Worm (Caenorhabditis elegans) whole organism, young adult: ENCODE results near the gene T04A6.3.

ENCODE experiments used
- B0035.1 ChIP-seq: sonication (generic microtip); optimal IDR thresholded peaks from 2 replicates; lab custom pipeline; 2016; ENCODE audit warnings: missing genetic modification characterization, mild to moderate bottlenecking, missing compliant biosample characterization, missing genotype, missing genetic modification reagents
- F22D6.2 ChIP-seq: sonication (generic microtip); optimal IDR thresholded peaks from 2 replicates; lab custom pipeline; 2016; ENCODE audit warnings: mild to moderate bottlenecking, missing genetic modification characterization, missing compliant biosample characterization
- F39B2.1 ChIP-seq: fragments of 200-800 bp; sonication (Bioruptor generic); IDR thresholded peaks from 2 replicates; pipeline ENCODE4 v1.3.6; 2022; ENCODE audit warnings: missing genetic modification reagents, missing genetic modification characterization, missing compliant biosample characterization
- F49E8.2 ChIP-seq: sonication (generic microtip); optimal IDR thresholded peaks from 3 replicates; lab custom pipeline; 2017; ENCODE audit warnings: missing genetic modification characterization, mild to moderate bottlenecking, missing compliant biosample characterization, antibody characterized with exemption, moderate library complexity; ENCODE audit not compliant: insufficient read depth
- F57A8.1 ChIP-seq: fragments of 200-800 bp; sonication (Bioruptor generic); optimal IDR thresholded peaks from 2 replicates; lab custom pipeline; 2018; ENCODE audit warnings: mild to moderate bottlenecking, missing genetic modification characterization, moderate library complexity, missing compliant biosample characterization
- K11D2.4 ChIP-seq: fragments of 200-800 bp; sonication (Bioruptor generic); IDR thresholded peaks from 2 replicates; pipeline ENCODE4 v1.3.6; 2022; ENCODE audit warnings: missing genetic modification reagents, missing genetic modification characterization, missing compliant biosample characterization
- T07F8.4 ChIP-seq: sonication (generic microtip); optimal IDR thresholded peaks from 2 replicates; lab custom pipeline; 2016; ENCODE audit warnings: mild to moderate bottlenecking, missing genetic modification characterization, moderate library complexity, missing compliant biosample characterization
- T26A5.8 ChIP-seq: sonication (generic microtip); optimal IDR thresholded peaks from 2 replicates; lab custom pipeline; 2016; ENCODE audit warnings: missing genetic modification characterization, missing compliant biosample characterization
- Y56A3A.18 ChIP-seq: fragments of 200-800 bp; sonication (Bioruptor generic); IDR thresholded peaks from 2 replicates; pipeline ENCODE4 v1.3.6; 2022; ENCODE audit warnings: missing genetic modification reagents, missing genetic modification characterization, missing compliant biosample characterization
- Y67H2A.10 ChIP-seq: fragments of 200-800 bp; sonication (Bioruptor generic); conservative IDR thresholded peaks from 2 replicates; pipeline ENCODE4 v1.3.6; 2022; ENCODE audit warnings: missing genetic modification reagents, missing genetic modification characterization, missing compliant biosample characterization
- Y79H2A.3 ChIP-seq: fragments of 200-800 bp; sonication (Bioruptor generic); conservative IDR thresholded peaks from 2 replicates; pipeline ENCODE4 v1.3.6; 2022; ENCODE audit warnings: missing genetic modification reagents, missing genetic modification characterization, missing compliant biosample characterization
- Y95B8A.8 ChIP-seq: fragments of 200-800 bp; sonication (Bioruptor generic); IDR thresholded peaks from 2 replicates; pipeline ENCODE4 v1.3.6; 2022; ENCODE audit warnings: missing genetic modification reagents, missing genetic modification characterization, missing compliant biosample characterization
- ZK185.1 ChIP-seq: sonication (generic microtip); optimal IDR thresholded peaks from 2 replicates; lab custom pipeline; 2016; ENCODE audit warnings: mild to moderate bottlenecking, missing genetic modification characterization, missing compliant biosample characterization; ENCODE audit not compliant: poor library complexity, severe bottlenecking
- ama-1 ChIP-seq, 3 experiments: fragments of 150-350 bp in 1 of 3; sonication (generic microtip) in 2 of 3; optimal IDR thresholded peaks; 2 replicates each; lab custom pipeline; 2014 to 2018; ENCODE audit warnings: missing biosample characterization in 2 of 3, missing genetic modification characterization in 2 of 3, missing genetic modification reagents in 2 of 3
- bed-2 ChIP-seq: fragments of 200-800 bp; sonication (Bioruptor generic); IDR thresholded peaks from 2 replicates; pipeline ENCODE4 v1.3.6; 2022; ENCODE audit warnings: missing genetic modification reagents, missing genetic modification characterization, missing compliant biosample characterization
- cebp-1 ChIP-seq, 2 experiments: fragments of 200-800 bp in 1 of 2; sonication (Bioruptor generic) in 1 of 2; sonication (generic microtip) in 1 of 2; IDR thresholded peaks in 1 of 2; optimal IDR thresholded peaks in 1 of 2; 2 replicates each; pipeline versions ENCODE4 v1.3.6 to Lab custom; 2017 to 2022; ENCODE audit warnings: missing compliant biosample characterization in 2 of 2, missing genetic modification characterization in 2 of 2, mild to moderate bottlenecking in 1 of 2, missing genetic modification reagents in 1 of 2, moderate library complexity in 1 of 2
- cebp-2 ChIP-seq: fragments of 200-800 bp; sonication (Bioruptor generic); IDR thresholded peaks from 2 replicates; pipeline ENCODE4 v1.3.6; 2022; ENCODE audit warnings: missing genetic modification characterization, missing compliant biosample characterization
- ceh-27 ChIP-seq: fragments of 200-800 bp; sonication (Bioruptor generic); optimal IDR thresholded peaks from 2 replicates; lab custom pipeline; 2018; ENCODE audit warnings: mild to moderate bottlenecking, missing genetic modification characterization, moderate library complexity, missing compliant biosample characterization
- egl-44 ChIP-seq: fragments of 200-800 bp; sonication (Bioruptor generic); IDR thresholded peaks from 2 replicates; pipeline ENCODE4 v1.3.6; 2022; ENCODE audit warnings: missing genetic modification reagents, missing genetic modification characterization, missing compliant biosample characterization
- hmg-1.2 ChIP-seq: fragments of 200-800 bp; sonication (Bioruptor generic); IDR thresholded peaks from 2 replicates; pipeline ENCODE4 v1.3.6; 2022; ENCODE audit warnings: missing genetic modification reagents, missing genetic modification characterization, missing compliant biosample characterization
- hsf-1 ChIP-seq: fragments of 200-800 bp; sonication (Bioruptor generic); IDR thresholded peaks from 2 replicates; pipeline ENCODE4 v1.3.6; 2022; ENCODE audit warnings: missing genetic modification reagents, missing genetic modification characterization, missing compliant biosample characterization
- lag-1 ChIP-seq: fragments of 200-800 bp; sonication (Bioruptor generic); IDR thresholded peaks from 2 replicates; pipeline ENCODE4 v1.3.6; 2022; ENCODE audit warnings: missing genetic modification reagents, missing genetic modification characterization, missing compliant biosample characterization
- let-607 ChIP-seq, 2 experiments: fragments of 200-800 bp in 1 of 2; sonication (Bioruptor generic) in 1 of 2; sonication (generic microtip) in 1 of 2; optimal IDR thresholded peaks; 2 replicates each; lab custom pipeline; 2016 to 2018; ENCODE audit warnings: mild to moderate bottlenecking in 2 of 2, missing compliant biosample characterization in 2 of 2, missing genetic modification characterization in 2 of 2, moderate library complexity in 2 of 2, missing genotype in 1 of 2
- lin-35 ChIP-seq, 3 experiments: fragments of 150-350 bp in 2 of 3; sonication (generic microtip) in 1 of 3; optimal IDR thresholded peaks; 2 replicates each; lab custom pipeline; 2014 to 2018; ENCODE audit warnings: missing biosample characterization in 3 of 3, missing genetic modification characterization in 3 of 3, missing genetic modification reagents in 3 of 3
- lin-40 ChIP-seq: sonication (generic microtip); optimal IDR thresholded peaks from 2 replicates; lab custom pipeline; 2016; ENCODE audit warnings: missing genetic modification characterization, mild to moderate bottlenecking, missing compliant biosample characterization, missing genotype, missing genetic modification reagents
- lin-54 ChIP-seq: fragments of 200-800 bp; sonication (Bioruptor generic); optimal IDR thresholded peaks from 2 replicates; lab custom pipeline; 2018; ENCODE audit warnings: mild to moderate bottlenecking, missing genetic modification characterization, missing compliant biosample characterization
- lir-1 ChIP-seq: fragments of 200-800 bp; sonication (Bioruptor generic); conservative IDR thresholded peaks from 2 replicates; pipeline ENCODE4 v1.3.6; 2022; ENCODE audit warnings: missing genetic modification reagents, missing genetic modification characterization, missing compliant biosample characterization
- lsy-27 ChIP-seq: sonication (generic microtip); optimal IDR thresholded peaks from 2 replicates; lab custom pipeline; 2017; ENCODE audit warnings: missing genetic modification characterization, mild to moderate bottlenecking, missing compliant biosample characterization, antibody characterized with exemption, missing genotype, borderline replicate concordance; ENCODE audit not compliant: insufficient read depth
- madf-3 ChIP-seq: fragments of 200-800 bp; sonication (Bioruptor generic); IDR thresholded peaks from 2 replicates; pipeline ENCODE4 v1.3.6; 2022; ENCODE audit warnings: missing genetic modification reagents, missing genetic modification characterization, missing compliant biosample characterization
- mel-28 ChIP-seq: sonication (generic microtip); optimal IDR thresholded peaks from 2 replicates; lab custom pipeline; 2016; ENCODE audit warnings: borderline replicate concordance, mild to moderate bottlenecking, missing genetic modification characterization, missing compliant biosample characterization
- mes-4 ChIP-seq: sonication (generic microtip); optimal IDR thresholded peaks from 2 replicates; lab custom pipeline; 2016; ENCODE audit warnings: missing genotype, missing genetic modification characterization, missing compliant biosample characterization
- mxl-1 ChIP-seq: sonication (generic microtip); optimal IDR thresholded peaks from 2 replicates; lab custom pipeline; 2016; ENCODE audit warnings: missing genetic modification characterization, missing compliant biosample characterization
- nfya-1 ChIP-seq: sonication (generic microtip); optimal IDR thresholded peaks from 2 replicates; lab custom pipeline; 2017; ENCODE audit warnings: antibody characterized with exemption, missing compliant biosample characterization, missing genetic modification characterization, borderline replicate concordance; ENCODE audit not compliant: insufficient read depth
- pbrm-1 ChIP-seq: fragments of 200-800 bp; sonication (Bioruptor generic); IDR thresholded peaks from 2 replicates; pipeline ENCODE4 v1.3.6; 2022; ENCODE audit warnings: missing genetic modification reagents, missing genetic modification characterization, missing compliant biosample characterization
- pha-4 ChIP-seq: fragments of 150-350 bp; sonication (generic microtip); optimal IDR thresholded peaks from 2 replicates; lab custom pipeline; 2014; ENCODE audit warnings: missing biosample characterization, missing genetic modification reagents, missing genetic modification characterization
- repo-1 ChIP-seq: sonication (generic microtip); optimal IDR thresholded peaks from 2 replicates; lab custom pipeline; 2017; ENCODE audit warnings: mild to moderate bottlenecking, missing genetic modification characterization, missing compliant biosample characterization
- rpc-1 ChIP-seq, 2 experiments: fragments of 150-350 bp in 1 of 2; sonication (generic microtip) in 1 of 2; optimal IDR thresholded peaks; 2 replicates each; lab custom pipeline; 2014 to 2018; ENCODE audit warnings: missing biosample characterization in 1 of 2, missing genetic modification characterization in 1 of 2, missing genetic modification reagents in 1 of 2, missing genotype in 1 of 2
- snpc-1.1 ChIP-seq: sonication (generic microtip); optimal IDR thresholded peaks from 2 replicates; lab custom pipeline; 2017; ENCODE audit warnings: missing genetic modification characterization, mild to moderate bottlenecking, missing compliant biosample characterization, antibody characterized with exemption, moderate library complexity, missing genotype, missing genetic modification reagents; ENCODE audit not compliant: insufficient read depth
- sptf-2 ChIP-seq: fragments of 200-800 bp; sonication (Bioruptor generic); optimal IDR thresholded peaks from 2 replicates; lab custom pipeline; 2018; ENCODE audit warnings: mild to moderate bottlenecking, missing genetic modification characterization, missing compliant biosample characterization
- tbp1 ChIP-seq: fragments of 200-800 bp; sonication (Bioruptor generic); optimal IDR thresholded peaks from 2 replicates; lab custom pipeline; 2018; ENCODE audit warnings: mild to moderate bottlenecking, missing genetic modification characterization, missing compliant biosample characterization
- tlf-1 ChIP-seq: fragments of 200-800 bp; sonication (Bioruptor generic); optimal IDR thresholded peaks from 2 replicates; lab custom pipeline; 2018; ENCODE audit warnings: mild to moderate bottlenecking, missing genetic modification characterization, missing compliant biosample characterization
- unc-62 ChIP-seq: fragments of 150-350 bp; optimal IDR thresholded peaks from 2 replicates; lab custom pipeline; 2014; ENCODE audit warnings: missing biosample characterization, missing genetic modification reagents, missing genetic modification characterization
- ztf-25 ChIP-seq: fragments of 200-800 bp; sonication (Bioruptor generic); IDR thresholded peaks from 2 replicates; pipeline ENCODE4 v1.3.6; 2022; ENCODE audit warnings: missing genetic modification reagents, missing genetic modification characterization, missing compliant biosample characterization
- ztf-28 ChIP-seq: fragments of 200-800 bp; sonication (Bioruptor generic); IDR thresholded peaks from 2 replicates; pipeline ENCODE4 v1.3.6; 2022; ENCODE audit warnings: missing genetic modification reagents, missing genetic modification characterization, missing compliant biosample characterization
- ztf-3 ChIP-seq: fragments of 200-800 bp; sonication (Bioruptor generic); optimal IDR thresholded peaks from 2 replicates; lab custom pipeline; 2018; ENCODE audit warnings: mild to moderate bottlenecking, missing genetic modification characterization, missing compliant biosample characterization

T04A6.3 gene

ce11 chrIII:7642015-7642414 lies 33.9 kb upstream of the T04A6.3 start:
- TF ChIP-seq lsy-27 (tag; lab: Kevin White, UChicago) = peak; percentile 20
- no peak for TF ChIP-seq B0035.1
- no peak for TF ChIP-seq hsf-1 (GFP tag; lab: Robert Waterston, UW)
- TF ChIP-seq mxl-1 (tag; lab: Kevin White, UChicago) = peak; percentile 22
- no peak for TF ChIP-seq Y67H2A.10 (GFP tag; lab: Robert Waterston, UW)
- 0 out of 2 replicates have a peak, but pooled peaks have one; percentile 14 for TF ChIP-seq madf-3 (GFP tag; lab: Robert Waterston, UW)
- TF ChIP-seq ama-1 (optimal IDR thresholded peaks at IDR 0.05; lab: Kevin White, UChicago) = no peak
- TF ChIP-seq ama-1 (GFP tag; optimal IDR thresholded peaks at IDR 0.05; lab: Kevin White, UChicago) = peak in 1 of 2 experiments; percentile 37
- TF ChIP-seq nfya-1 = no peak
- peak; percentile 1 for TF ChIP-seq mes-4 (tag; lab: Kevin White, UChicago)
- TF ChIP-seq Y95B8A.8 = 0 out of 2 replicates have a peak, but pooled peaks have one; percentile 61
- TF ChIP-seq ZK185.1 (tag; lab: Kevin White, UChicago) = peak; percentile 61
- no peak for TF ChIP-seq cebp-1 (GFP tag; IDR thresholded peaks at IDR 0.05; lab: Robert Waterston, UW)
- peak; percentile 54 for TF ChIP-seq cebp-1 (tag; optimal IDR thresholded peaks at IDR 0.05; lab: Kevin White, UChicago)
- peak; percentile 45 for TF ChIP-seq F49E8.2 (tag; lab: Kevin White, UChicago)
- no peak for TF ChIP-seq F57A8.1 (GFP tag; lab: Kevin White, UChicago)
- TF ChIP-seq cebp-2 (GFP tag; lab: Robert Waterston, UW) = no peak
- no peak for TF ChIP-seq ztf-3 (GFP tag; lab: Kevin White, UChicago)
- TF ChIP-seq repo-1 (tag; lab: Kevin White, UChicago) = peak; percentile 1
- TF ChIP-seq lin-54 (GFP tag; lab: Kevin White, UChicago) = peak; percentile 20
- no peak; the same call in 1 of the 2 replicates for TF ChIP-seq K11D2.4 (GFP tag; lab: Robert Waterston, UW)
- TF ChIP-seq tbp1 = peak; percentile 92
- 0 out of 2 replicates have a peak, but pooled peaks have one; percentile 19 for TF ChIP-seq egl-44
- 0 out of 2 replicates have a peak, but pooled peaks have one; percentile 34 for TF ChIP-seq ztf-25 (GFP tag; lab: Robert Waterston, UW)
- TF ChIP-seq bed-2 = no peak
- TF ChIP-seq hmg-1.2 (GFP tag; lab: Robert Waterston, UW) = peak; percentile 47
- no peak for TF ChIP-seq pha-4
- TF ChIP-seq let-607 (tag; optimal IDR thresholded peaks at IDR 0.05; lab: Kevin White, UChicago) = no peak
- peak; percentile 42 for TF ChIP-seq lin-40 (tag; lab: Kevin White, UChicago)
- TF ChIP-seq F22D6.2 (tag; lab: Kevin White, UChicago) = no peak
- TF ChIP-seq lin-35 (GFP tag; optimal IDR thresholded peaks at IDR 0.05; lab: Kevin White, UChicago) = no peak
- TF ChIP-seq T26A5.8 (tag; lab: Kevin White, UChicago) = no peak
- 0 out of 2 replicates have a peak, but pooled peaks have one; percentile 42 for TF ChIP-seq ztf-28
- peak; percentile 34 for TF ChIP-seq ceh-27
- no peak for TF ChIP-seq Y79H2A.3 (GFP tag; lab: Robert Waterston, UW)
- no peak for TF ChIP-seq lir-1
- TF ChIP-seq mel-28 = no peak
- TF ChIP-seq Y56A3A.18 = peak; percentile 80; the same call in 1 of the 2 replicates
- TF ChIP-seq T07F8.4 = no peak
- no peak for TF ChIP-seq F39B2.1 (GFP tag; lab: Robert Waterston, UW)
- no peak for TF ChIP-seq sptf-2 (GFP tag; lab: Kevin White, UChicago)
- TF ChIP-seq pbrm-1 (GFP tag; lab: Robert Waterston, UW) = no peak
- TF ChIP-seq tlf-1 = no peak
- TF ChIP-seq unc-62 = no peak
- no peak for TF ChIP-seq snpc-1.1
- no peak for TF ChIP-seq lag-1 (GFP tag; lab: Robert Waterston, UW)
- TF ChIP-seq rpc-1 (optimal IDR thresholded peaks at IDR 0.05; lab: Kevin White, UChicago) = peak; percentile 71
- TF ChIP-seq rpc-1 (tag; optimal IDR thresholded peaks at IDR 0.05; lab: Kevin White, UChicago) = peak; percentile 88
